Worm (Caenorhabditis elegans) whole organism, mixed stage, embryonic: ENCODE measurements around the gene F18G5.6.
A peak's percentile ranks its signal among the peaks of the same experiment; 100 is the strongest.

ENCODE experiments used
- M03D4.4 ChIP-seq: sonication (generic microtip); optimal IDR thresholded peaks from 2 replicates; lab custom pipeline; 2017; ENCODE audit warnings: mild to moderate bottlenecking, missing genetic modification characterization, missing compliant biosample characterization
- bed-3 ChIP-seq: fragments of 200-800 bp; sonication (Bioruptor generic); optimal IDR thresholded peaks from 3 replicates; lab custom pipeline; 2018; ENCODE audit warnings: mild to moderate bottlenecking, missing genetic modification characterization, moderate library complexity, missing compliant biosample characterization
- blmp-1 ChIP-seq: fragments of 150-350 bp; optimal IDR thresholded peaks from 2 replicates; lab custom pipeline; 2014; ENCODE audit warnings: missing biosample characterization, missing genetic modification characterization
- ceh-39 ChIP-seq: fragments of 150-350 bp; optimal IDR thresholded peaks from 2 replicates; lab custom pipeline; 2014; ENCODE audit warnings: missing biosample characterization, missing genetic modification characterization
- ceh-43 ChIP-seq: fragments of 200-800 bp; sonication (Bioruptor generic); optimal IDR thresholded peaks from 2 replicates; lab custom pipeline; 2018; ENCODE audit warnings: mild to moderate bottlenecking, missing genetic modification characterization, moderate library complexity, missing compliant biosample characterization
- ceh-83 ChIP-seq: fragments of 200-800 bp; sonication (Bioruptor generic); optimal IDR thresholded peaks from 2 replicates; lab custom pipeline; 2018; ENCODE audit warnings: mild to moderate bottlenecking, missing genetic modification characterization, missing compliant biosample characterization
- ces-1 ChIP-seq: fragments of 150-350 bp; optimal IDR thresholded peaks from 2 replicates; lab custom pipeline; 2014; ENCODE audit warnings: missing biosample characterization, missing genetic modification reagents, missing genetic modification characterization
- cnd-1 ChIP-seq: fragments of 200-800 bp; sonication (Bioruptor generic); optimal IDR thresholded peaks from 2 replicates; lab custom pipeline; 2018; ENCODE audit warnings: mild to moderate bottlenecking, missing genetic modification characterization, missing compliant biosample characterization
- drap-1 ChIP-seq: fragments of 200-800 bp; sonication (Bioruptor generic); optimal IDR thresholded peaks from 3 replicates; lab custom pipeline; 2018; ENCODE audit warnings: mild to moderate bottlenecking, missing genetic modification characterization, missing compliant biosample characterization
- elt-1 ChIP-seq: sonication (generic microtip); optimal IDR thresholded peaks from 2 replicates; lab custom pipeline; 2017; ENCODE audit warnings: missing genetic modification characterization, mild to moderate bottlenecking, missing compliant biosample characterization, antibody characterized with exemption, moderate library complexity, borderline replicate concordance; ENCODE audit not compliant: insufficient read depth
- elt-3 ChIP-seq: fragments of 150-350 bp; optimal IDR thresholded peaks from 2 replicates; lab custom pipeline; 2014; ENCODE audit warnings: missing biosample characterization, missing genetic modification characterization
- flh-1 ChIP-seq: fragments of 200-800 bp; sonication (Bioruptor generic); optimal IDR thresholded peaks from 2 replicates; lab custom pipeline; 2018; ENCODE audit warnings: mild to moderate bottlenecking, missing genetic modification characterization, moderate library complexity, missing compliant biosample characterization
- ham-2 ChIP-seq: fragments of 200-800 bp; sonication (Bioruptor generic); optimal IDR thresholded peaks from 2 replicates; lab custom pipeline; 2018; ENCODE audit warnings: mild to moderate bottlenecking, missing genetic modification characterization, missing compliant biosample characterization
- hlh-1 ChIP-seq: fragments of 150-350 bp; optimal IDR thresholded peaks from 2 replicates; lab custom pipeline; 2014; ENCODE audit warnings: missing biosample characterization, missing genetic modification reagents, missing genetic modification characterization
- lin-13 ChIP-seq: fragments of 150-350 bp; optimal IDR thresholded peaks from 2 replicates; lab custom pipeline; 2014; ENCODE audit warnings: missing biosample characterization, missing genetic modification characterization
- lin-32 ChIP-seq: fragments of 200-800 bp; sonication (Bioruptor generic); optimal IDR thresholded peaks from 2 replicates; lab custom pipeline; 2018; ENCODE audit warnings: mild to moderate bottlenecking, missing genetic modification characterization, missing compliant biosample characterization
- lsy-2 ChIP-seq: fragments of 150-350 bp; optimal IDR thresholded peaks from 2 replicates; lab custom pipeline; 2014; ENCODE audit warnings: missing biosample characterization, missing genetic modification characterization
- mab-5 ChIP-seq: fragments of 150-350 bp; optimal IDR thresholded peaks from 2 replicates; lab custom pipeline; 2014; ENCODE audit warnings: missing biosample characterization, missing genetic modification characterization
- mep-1 ChIP-seq: fragments of 150-350 bp; optimal IDR thresholded peaks from 2 replicates; lab custom pipeline; 2017; ENCODE audit warnings: missing biosample characterization, missing genetic modification reagents, missing genetic modification characterization, inconsistent platforms
- mls-2 ChIP-seq: sonication (generic microtip); optimal IDR thresholded peaks from 2 replicates; lab custom pipeline; 2016; ENCODE audit warnings: mild to moderate bottlenecking, missing genetic modification characterization, moderate library complexity, missing compliant biosample characterization
- nhr-12 ChIP-seq: fragments of 150-350 bp; optimal IDR thresholded peaks from 2 replicates; lab custom pipeline; 2014; ENCODE audit warnings: missing biosample characterization, missing genetic modification characterization
- nhr-2 ChIP-seq: fragments of 150-350 bp; optimal IDR thresholded peaks from 2 replicates; lab custom pipeline; 2014; ENCODE audit warnings: missing biosample characterization, missing genetic modification characterization
- nhr-237 ChIP-seq: fragments of 150-350 bp; optimal IDR thresholded peaks from 2 replicates; lab custom pipeline; 2014; ENCODE audit warnings: missing biosample characterization, missing genetic modification characterization
- nhr-28 ChIP-seq: fragments of 150-350 bp; optimal IDR thresholded peaks from 2 replicates; lab custom pipeline; 2014; ENCODE audit warnings: missing biosample characterization, missing genetic modification characterization
- nhr-76 ChIP-seq: sonication (generic microtip); optimal IDR thresholded peaks from 2 replicates; lab custom pipeline; 2017; ENCODE audit warnings: missing biosample characterization, missing genetic modification characterization
- pha-4 ChIP-seq: fragments of 150-350 bp; optimal IDR thresholded peaks from 2 replicates; lab custom pipeline; 2018; ENCODE audit warnings: missing biosample characterization, missing genetic modification reagents, missing genetic modification characterization
- sem-2 ChIP-seq: fragments of 200-800 bp; sonication (Bioruptor generic); optimal IDR thresholded peaks from 2 replicates; lab custom pipeline; 2018; ENCODE audit warnings: mild to moderate bottlenecking, missing genetic modification characterization, missing compliant biosample characterization
- snpc-4 ChIP-seq: fragments of 150-350 bp; optimal IDR thresholded peaks from 2 replicates; lab custom pipeline; 2014; ENCODE audit warnings: missing biosample characterization, missing genetic modification characterization
- sptf-1 ChIP-seq: sonication (generic microtip); optimal IDR thresholded peaks from 2 replicates; lab custom pipeline; 2017; ENCODE audit warnings: mild to moderate bottlenecking, missing genetic modification characterization, moderate library complexity, missing compliant biosample characterization
- tbx-8 ChIP-seq: fragments of 200-800 bp; sonication (Bioruptor generic); optimal IDR thresholded peaks from 2 replicates; lab custom pipeline; 2018; ENCODE audit warnings: mild to moderate bottlenecking, missing genetic modification characterization, moderate library complexity, missing compliant biosample characterization
- unc-120 ChIP-seq: sonication (generic microtip); optimal IDR thresholded peaks from 2 replicates; lab custom pipeline; 2017; ENCODE audit warnings: missing genetic modification characterization, missing compliant biosample characterization; ENCODE audit not compliant: poor library complexity, severe bottlenecking
- unc-39 ChIP-seq: fragments of 150-350 bp; optimal IDR thresholded peaks from 2 replicates; lab custom pipeline; 2014; ENCODE audit warnings: missing biosample characterization, missing genetic modification characterization
- unc-62 ChIP-seq: fragments of 150-350 bp; optimal IDR thresholded peaks from 2 replicates; lab custom pipeline; 2014; ENCODE audit warnings: missing biosample characterization, missing genetic modification reagents, missing genetic modification characterization
- zip-8 ChIP-seq: fragments of 150-350 bp; optimal IDR thresholded peaks from 2 replicates; lab custom pipeline; 2014; ENCODE audit warnings: missing biosample characterization, missing genetic modification characterization
- ztf-11 ChIP-seq: fragments of 150-350 bp; optimal IDR thresholded peaks from 2 replicates; lab custom pipeline; 2014; ENCODE audit warnings: missing biosample characterization, missing genetic modification characterization

Gene F18G5.6

ce11 chrX:9232037-9232436 is 32.1 kb downstream of the F18G5.6 start, which contains the start of gene vav-1:
vav-1 (minus strand) TSS chrX:9232137.
- TF ChIP-seq unc-62 (GFP tag; lab: Kevin White, UChicago) (no peak), cnd-1 (tag; lab: Kevin White, UChicago) (no peak), ceh-43 (GFP tag; lab: Kevin White, UChicago) (no peak), mls-2 (tag; lab: Kevin White, UChicago) (no peak), nhr-76 (tag; lab: Kevin White, UChicago) (no peak), nhr-237 (tag; lab: Kevin White, UChicago) (no peak), M03D4.4 (tag; lab: Kevin White, UChicago) (no peak), sptf-1 (tag; lab: Kevin White, UChicago) (no peak), lin-13 (no peak), nhr-2 (tag; lab: Kevin White, UChicago) (no peak), unc-39 (tag; lab: Kevin White, UChicago) (no peak), unc-120 (tag; lab: Kevin White, UChicago) (no peak)

ce11 chrX:9231556-9231955 is 32.6 kb downstream of the F18G5.6 start:
- no peak for TF ChIP-seq hlh-1 (tag; lab: Kevin White, UChicago)

- TF ChIP-seq nhr-2 (tag; lab: Kevin White, UChicago) (peak; percentile 64), pha-4 (tag; lab: Kevin White, UChicago) (no peak)
Observed at ce11 chrX:9230322-9230721, 33.8 kb downstream of the F18G5.6 start.

- TF ChIP-seq hlh-1 (tag; lab: Kevin White, UChicago) (peak; percentile 15), mab-5 (tag; lab: Kevin White, UChicago) (no peak), mep-1 (tag; lab: Kevin White, UChicago) (no peak), flh-1 (GFP tag; lab: Kevin White, UChicago) (no peak), ceh-39 (tag; lab: Kevin White, UChicago) (no peak), cnd-1 (tag; lab: Kevin White, UChicago) (no peak), elt-1 (peak; percentile 85), drap-1 (GFP tag; lab: Kevin White, UChicago) (no peak), elt-3 (tag; lab: Kevin White, UChicago) (no peak), tbx-8 (no peak), M03D4.4 (tag; lab: Kevin White, UChicago) (no peak), nhr-12 (tag; lab: Kevin White, UChicago) (no peak), ceh-43 (GFP tag; lab: Kevin White, UChicago) (no peak), nhr-2 (tag; lab: Kevin White, UChicago) (no peak), mls-2 (tag; lab: Kevin White, UChicago) (no peak), snpc-4 (tag; lab: Kevin White, UChicago) (no peak), ham-2 (peak; percentile 74), unc-62 (GFP tag; lab: Kevin White, UChicago) (peak; percentile 27), unc-39 (tag; lab: Kevin White, UChicago) (no peak), lin-32 (GFP tag; lab: Kevin White, UChicago) (no peak), sptf-1 (tag; lab: Kevin White, UChicago) (no peak), blmp-1 (tag; lab: Kevin White, UChicago) (peak; percentile 12), pha-4 (tag; lab: Kevin White, UChicago) (no peak), ztf-11 (tag; lab: Kevin White, UChicago) (no peak), nhr-28 (no peak), nhr-76 (tag; lab: Kevin White, UChicago) (no peak), ceh-83 (GFP tag; lab: Kevin White, UChicago) (no peak), unc-120 (tag; lab: Kevin White, UChicago) (peak; percentile 24), bed-3 (no peak), lin-13 (no peak), lsy-2 (tag; lab: Kevin White, UChicago) (no peak), zip-8 (tag; lab: Kevin White, UChicago) (no peak), ces-1 (GFP tag; lab: Kevin White, UChicago) (no peak), nhr-237 (tag; lab: Kevin White, UChicago) (no peak), sem-2 (no peak)
Observed at ce11 chrX:9228441-9228840, 35.7 kb downstream of the F18G5.6 start.
